Fruit fly (Drosophila melanogaster) whole organism, embryonic: ENCODE results near the gene hog.
A peak's percentile ranks its signal among the peaks of the same experiment; 100 is the strongest.

Source experiments
- Aef1 ChIP-seq: fragments of 200-800 bp; sonication (Bioruptor generic); IDR thresholded peaks from 3 replicates; pipeline ENCODE4 v1.3.6; 2022; ENCODE audit warnings: missing biosample characterization, missing genetic modification characterization
- Antp ChIP-seq: fragments of 200-800 bp; sonication (Bioruptor generic); optimal IDR thresholded peaks from 3 replicates; lab custom pipeline; 2016; ENCODE audit warnings: missing biosample characterization, missing genetic modification characterization
- Awh ChIP-seq: fragments of 200-800 bp; sonication (Bioruptor generic); IDR thresholded peaks from 2 replicates; pipeline ENCODE4, ENCODE4 v1.3.6; 2022; ENCODE audit warnings: missing biosample characterization, missing genetic modification characterization
- CG10209 ChIP-seq: fragments of 200-800 bp; sonication (Bioruptor generic); optimal IDR thresholded peaks from 3 replicates; lab custom pipeline; 2017; ENCODE audit warnings: missing biosample characterization, mild to moderate bottlenecking, missing genetic modification characterization, missing genetic modification reagents
- CG11247 ChIP-seq: fragments of 200-800 bp; sonication (Bioruptor generic); IDR thresholded peaks from 2 replicates; pipeline ENCODE4 v1.3.6; 2022; ENCODE audit warnings: missing biosample characterization, missing genetic modification characterization
- CG12219 ChIP-seq: fragments of 200-800 bp; sonication (Bioruptor generic); optimal IDR thresholded peaks from 3 replicates; lab custom pipeline; 2018; ENCODE audit warnings: missing biosample characterization, mild to moderate bottlenecking, missing genetic modification characterization
- CG12769 ChIP-seq: fragments of 200-800 bp; sonication (Bioruptor generic); optimal IDR thresholded peaks from 2 replicates; lab custom pipeline; 2019; ENCODE audit warnings: missing biosample characterization, mild to moderate bottlenecking, missing genetic modification characterization, moderate library complexity
- CG14050 ChIP-seq: fragments of 200-800 bp; sonication (Bioruptor generic); IDR thresholded peaks from 3 replicates; pipeline ENCODE4 v1.3.6; 2022; ENCODE audit warnings: missing biosample characterization, missing genetic modification characterization
- CG14667 ChIP-seq: fragments of 200-800 bp; sonication (Bioruptor generic); IDR thresholded peaks from 2 replicates; pipeline ENCODE4 v1.3.6; 2022; ENCODE audit warnings: missing biosample characterization, missing genetic modification characterization
- CG2199 ChIP-seq: fragments of 200-800 bp; sonication (Bioruptor generic); IDR thresholded peaks from 3 replicates; pipeline ENCODE4 v1.3.6; 2022; ENCODE audit warnings: missing biosample characterization, missing genetic modification characterization
- CG30431 ChIP-seq: fragments of 200-800 bp; sonication (Bioruptor generic); optimal IDR thresholded peaks from 2 replicates; lab custom pipeline; 2017; ENCODE audit warnings: missing biosample characterization, missing genetic modification characterization
- CG3163 ChIP-seq: fragments of 200-800 bp; sonication (Bioruptor generic); optimal IDR thresholded peaks from 3 replicates; lab custom pipeline; 2016; ENCODE audit warnings: missing biosample characterization, missing genetic modification characterization
- CG32767 ChIP-seq: fragments of 200-800 bp; sonication (Bioruptor generic); IDR thresholded peaks from 2 replicates; pipeline ENCODE4 v1.3.6; 2022; ENCODE audit warnings: missing biosample characterization, missing genetic modification characterization
- CG34224 ChIP-seq: fragments of 200-800 bp; sonication (Bioruptor generic); IDR thresholded peaks from 3 replicates; pipeline ENCODE4 v1.3.6; 2022; ENCODE audit warnings: missing biosample characterization, missing genetic modification characterization; ENCODE audit not compliant: partially characterized antibody
- CG3838 ChIP-seq: fragments of 200-800 bp; sonication (Bioruptor generic); optimal IDR thresholded peaks from 3 replicates; lab custom pipeline; 2016; ENCODE audit warnings: missing biosample characterization, missing genetic modification characterization
- CG6654 ChIP-seq: fragments of 200-800 bp; sonication (Bioruptor generic); optimal IDR thresholded peaks from 2 replicates; lab custom pipeline; 2017; ENCODE audit warnings: missing biosample characterization, mild to moderate bottlenecking, missing genetic modification characterization
- CG6683 ChIP-seq: fragments of 200-800 bp; sonication (Bioruptor generic); optimal IDR thresholded peaks from 2 replicates; lab custom pipeline; 2017; ENCODE audit warnings: missing biosample characterization, mild to moderate bottlenecking, missing genetic modification characterization, missing genetic modification reagents
- CG6791 ChIP-seq: fragments of 200-800 bp; sonication (Bioruptor generic); IDR thresholded peaks from 3 replicates; pipeline ENCODE4 v1.3.6; 2022; ENCODE audit warnings: missing biosample characterization, missing genetic modification characterization; ENCODE audit not compliant: partially characterized antibody
- CG7987 ChIP-seq: fragments of 200-800 bp; sonication (Bioruptor generic); optimal IDR thresholded peaks from 2 replicates; lab custom pipeline; 2018; ENCODE audit warnings: missing biosample characterization, mild to moderate bottlenecking, missing genetic modification characterization, moderate library complexity
- CG9215 ChIP-seq: fragments of 200-800 bp; sonication (Bioruptor generic); IDR thresholded peaks from 2 replicates; pipeline ENCODE4 v1.3.6; 2022; ENCODE audit warnings: missing biosample characterization, missing genetic modification characterization
- CoRest ChIP-seq: fragments of 200-800 bp; sonication (Bioruptor generic); optimal IDR thresholded peaks from 3 replicates; lab custom pipeline; 2018; ENCODE audit warnings: missing biosample characterization, mild to moderate bottlenecking, missing genetic modification characterization, moderate library complexity
- Dbx ChIP-seq: fragments of 200-800 bp; sonication (Bioruptor generic); IDR thresholded peaks from 3 replicates; pipeline ENCODE4 v1.3.6; 2022; ENCODE audit warnings: missing biosample characterization, missing genetic modification characterization
- Deaf1 ChIP-seq: fragments of 200-800 bp; optimal IDR thresholded peaks from 3 replicates; lab custom pipeline; 2019; ENCODE audit warnings: missing biosample characterization, mild to moderate bottlenecking, missing genetic modification characterization, moderate library complexity
- Ets97D ChIP-seq: fragments of 200-800 bp; sonication (Bioruptor generic); optimal IDR thresholded peaks from 3 replicates; lab custom pipeline; 2016; ENCODE audit warnings: missing biosample characterization, missing genetic modification characterization
- H2.0 ChIP-seq: fragments of 200-800 bp; sonication (Bioruptor generic); IDR thresholded peaks from 2 replicates; pipeline ENCODE4 v1.3.6; 2022; ENCODE audit warnings: missing biosample characterization, missing genetic modification characterization
- Hr78 ChIP-seq, 2 experiments: fragments of 200-800 bp in 1 of 2; fragments of >200 bp in 1 of 2; sonication (Bioruptor generic) in 1 of 2; optimal IDR thresholded peaks; 2 replicates each; lab custom pipeline; 2017 to 2019; ENCODE audit warnings: missing biosample characterization in 2 of 2, missing genetic modification characterization in 2 of 2, mild to moderate bottlenecking in 1 of 2, moderate library complexity in 1 of 2
- Meics ChIP-seq: fragments of 200-800 bp; sonication (Bioruptor generic); optimal IDR thresholded peaks from 2 replicates; lab custom pipeline; 2017; ENCODE audit warnings: missing biosample characterization, mild to moderate bottlenecking, missing genetic modification characterization
- Scr ChIP-seq: fragments of 200-800 bp; sonication (Bioruptor generic); IDR thresholded peaks from 2 replicates; pipeline ENCODE4 v1.3.6; 2022; ENCODE audit warnings: missing biosample characterization, missing genetic modification characterization; ENCODE audit not compliant: partially characterized antibody
- Sry-β ChIP-seq: fragments of 200-800 bp; sonication (Bioruptor generic); optimal IDR thresholded peaks from 2 replicates; lab custom pipeline; 2018; ENCODE audit warnings: missing biosample characterization, mild to moderate bottlenecking, missing genetic modification characterization, moderate library complexity
- Ssrp ChIP-seq: fragments of 200-800 bp; sonication (Bioruptor generic); optimal IDR thresholded peaks from 2 replicates; lab custom pipeline; 2018; ENCODE audit warnings: missing biosample characterization, mild to moderate bottlenecking, missing genetic modification characterization, moderate library complexity
- YL-1 ChIP-seq: fragments of 200-800 bp; sonication (Bioruptor generic); optimal IDR thresholded peaks from 3 replicates; lab custom pipeline; 2017; ENCODE audit warnings: missing biosample characterization, mild to moderate bottlenecking, missing genetic modification characterization
- az2 ChIP-seq: fragments of 200-800 bp; sonication (Bioruptor generic); optimal IDR thresholded peaks from 3 replicates; lab custom pipeline; 2016; ENCODE audit warnings: missing biosample characterization, missing genetic modification characterization
- bbx ChIP-seq: fragments of 200-800 bp; sonication (Bioruptor generic); IDR thresholded peaks from 2 replicates; pipeline ENCODE4 v1.3.6; 2022; ENCODE audit warnings: missing biosample characterization, missing genetic modification characterization; ENCODE audit not compliant: partially characterized antibody
- caup ChIP-seq: fragments of 200-800 bp; sonication (Bioruptor generic); optimal IDR thresholded peaks from 3 replicates; lab custom pipeline; 2017; ENCODE audit warnings: missing biosample characterization, mild to moderate bottlenecking, missing genetic modification characterization, moderate library complexity; ENCODE audit not compliant: severe bottlenecking
- chn ChIP-seq: fragments of 200-800 bp; sonication (Bioruptor generic); optimal IDR thresholded peaks from 2 replicates; lab custom pipeline; 2016; ENCODE audit warnings: missing biosample characterization, missing genetic modification characterization
- crol ChIP-seq: fragments of 200-800 bp; sonication (Bioruptor generic); IDR thresholded peaks from 2 replicates; pipeline ENCODE4 v1.3.6; 2022; ENCODE audit warnings: missing biosample characterization, missing genetic modification characterization
- fd64A ChIP-seq: fragments of 200-800 bp; sonication (Bioruptor generic); optimal IDR thresholded peaks from 3 replicates; lab custom pipeline; 2018; ENCODE audit warnings: missing biosample characterization, mild to moderate bottlenecking, missing genetic modification characterization
- fd96Cb ChIP-seq: fragments of 200-800 bp; sonication (Bioruptor generic); optimal IDR thresholded peaks from 2 replicates; lab custom pipeline; 2018; ENCODE audit warnings: missing biosample characterization, mild to moderate bottlenecking, missing genetic modification characterization, moderate library complexity
- gcm ChIP-seq: fragments of 200-800 bp; sonication (Bioruptor generic); optimal IDR thresholded peaks from 2 replicates; lab custom pipeline; 2019; ENCODE audit warnings: missing biosample characterization, mild to moderate bottlenecking, missing genetic modification characterization, moderate library complexity
- ham ChIP-seq: fragments of 200-800 bp; sonication (Bioruptor generic); IDR thresholded peaks from 2 replicates; pipeline ENCODE4 v1.3.6; 2022; ENCODE audit warnings: missing biosample characterization, missing genetic modification characterization
- hth ChIP-seq: fragments of >200 bp; optimal IDR thresholded peaks from 2 replicates; lab custom pipeline; 2017; ENCODE audit warnings: inconsistent platforms
- kah ChIP-seq: fragments of 200-800 bp; sonication (Bioruptor generic); optimal IDR thresholded peaks from 2 replicates; lab custom pipeline; 2018; ENCODE audit warnings: missing biosample characterization, mild to moderate bottlenecking, missing genetic modification characterization
- maf-S ChIP-seq: fragments of 200-800 bp; sonication (Bioruptor generic); optimal IDR thresholded peaks from 2 replicates; lab custom pipeline; 2016; ENCODE audit warnings: missing biosample characterization, missing genetic modification characterization
- mld ChIP-seq: fragments of 200-800 bp; sonication (Bioruptor generic); IDR thresholded peaks from 3 replicates; pipeline ENCODE4 v1.3.6; 2022; ENCODE audit warnings: missing biosample characterization, missing genetic modification characterization; ENCODE audit not compliant: partially characterized antibody
- odd ChIP-seq: fragments of 200-800 bp; sonication (Bioruptor generic); optimal IDR thresholded peaks from 2 replicates; lab custom pipeline; 2017; ENCODE audit warnings: missing biosample characterization, mild to moderate bottlenecking, missing genetic modification characterization
- peb ChIP-seq: fragments of 200-800 bp; sonication (Bioruptor generic); IDR thresholded peaks from 2 replicates; pipeline ENCODE4 v1.3.6; 2022; ENCODE audit warnings: missing biosample characterization, missing genetic modification characterization
- shn ChIP-seq: fragments of 200-800 bp; sonication (Bioruptor generic); optimal IDR thresholded peaks from 3 replicates; lab custom pipeline; 2016; ENCODE audit warnings: missing biosample characterization, missing genetic modification characterization
- tll ChIP-seq, 2 experiments: fragments of 200-800 bp in 1 of 2; fragments of >200 bp in 1 of 2; sonication (Bioruptor generic) in 1 of 2; optimal IDR thresholded peaks; 2 replicates each; lab custom pipeline; 2017 to 2019; ENCODE audit warnings: missing biosample characterization in 2 of 2, missing genetic modification characterization in 2 of 2, mild to moderate bottlenecking in 1 of 2, moderate library complexity in 1 of 2
- vnd ChIP-seq: fragments of 200-800 bp; sonication (Bioruptor generic); IDR thresholded peaks from 3 replicates; pipeline ENCODE4 v1.3.6; 2022; ENCODE audit warnings: missing biosample characterization, missing genetic modification characterization; ENCODE audit not compliant: partially characterized antibody
- wor ChIP-seq: fragments of 200-800 bp; sonication (Bioruptor generic); IDR thresholded peaks from 2 replicates; pipeline ENCODE4 v1.3.6; 2022; ENCODE audit warnings: missing biosample characterization, missing genetic modification characterization
- yki ChIP-seq: fragments of >200 bp; optimal IDR thresholded peaks from 3 replicates; lab custom pipeline; 2018

hog gene

dm6 chrX:14679189-14679588, 39.6 kb downstream of the hog start, which contains the start of gene CG5321 (continued):
- TF ChIP-seq CG14050: no peak
- TF ChIP-seq Ssrp: peak; percentile 31
- TF ChIP-seq CG6791 (GFP tag; lab: Robert Waterston, UW): no peak
- TF ChIP-seq CG9215: peak; percentile 35
- TF ChIP-seq fd96Cb (tag; lab: Kevin White, UChicago): peak; percentile 34
- no peak for TF ChIP-seq fd64A (GFP tag; lab: Kevin White, UChicago)
- no peak for TF ChIP-seq CG12219 (GFP tag; lab: Kevin White, UChicago)
- TF ChIP-seq crol (GFP tag; lab: Robert Waterston, UW): no peak
- TF ChIP-seq CG3163 (GFP tag; lab: Kevin White, UChicago): no peak
- TF ChIP-seq shn (GFP tag; lab: Kevin White, UChicago): no peak
- no peak for TF ChIP-seq Scr (GFP tag; lab: Robert Waterston, UW)
- no peak for TF ChIP-seq Antp (GFP tag; lab: Kevin White, UChicago)
- TF ChIP-seq CG32767 (GFP tag; lab: Robert Waterston, UW): no peak
- TF ChIP-seq gcm: peak; percentile 32
- no peak for TF ChIP-seq bbx (GFP tag; lab: Robert Waterston, UW)
- TF ChIP-seq hth (lab: Kevin White, UChicago): no peak
- no peak for TF ChIP-seq CG34224 (GFP tag; lab: Robert Waterston, UW)
- TF ChIP-seq Awh (GFP tag; lab: Robert Waterston, UW): 0 out of 2 replicates have a peak, but pooled peaks have one; percentile 47
- TF ChIP-seq CG10209 (GFP tag; lab: Kevin White, UChicago): no peak
- no peak for TF ChIP-seq chn
- no peak for TF ChIP-seq Ets97D
- TF ChIP-seq CoRest (tag; lab: Kevin White, UChicago): peak; percentile 56
- peak; percentile 7 for TF ChIP-seq Meics
- TF ChIP-seq Aef1: no peak
- no peak for TF ChIP-seq CG14667 (GFP tag; lab: Robert Waterston, UW)
- TF ChIP-seq Sry-β (GFP tag; lab: Kevin White, UChicago): no peak
- no peak for TF ChIP-seq CG3838 (GFP tag; lab: Kevin White, UChicago)
- TF ChIP-seq tll (GFP tag; optimal IDR thresholded peaks at IDR 0.05; lab: Kevin White, UChicago): no peak
- TF ChIP-seq YL-1 (GFP tag; lab: Kevin White, UChicago): no peak
- TF ChIP-seq kah (GFP tag; lab: Kevin White, UChicago): no peak
- peak; percentile 0 for TF ChIP-seq CG12769 (tag; lab: Kevin White, UChicago)
- TF ChIP-seq maf-S (GFP tag; lab: Kevin White, UChicago): no peak
- TF ChIP-seq caup (GFP tag; lab: Kevin White, UChicago): peak; percentile 8
- TF ChIP-seq ham (GFP tag; lab: Robert Waterston, UW): no peak
- peak in 1 of 2 experiments; percentile 24 for TF ChIP-seq Hr78 (GFP tag; optimal IDR thresholded peaks at IDR 0.05; lab: Kevin White, UChicago)
- TF ChIP-seq CG6683: no peak
- no peak for TF ChIP-seq vnd
- no peak for TF ChIP-seq CG6654 (GFP tag; lab: Kevin White, UChicago)
- peak; percentile 28 for TF ChIP-seq Deaf1 (tag; lab: Kevin White, UChicago)
- TF ChIP-seq CG7987 (GFP tag; lab: Kevin White, UChicago): no peak
- TF ChIP-seq az2 (GFP tag; lab: Kevin White, UChicago): peak; percentile 43
- no peak for TF ChIP-seq mld (GFP tag; lab: Robert Waterston, UW)
- no peak for TF ChIP-seq peb (GFP tag; lab: Robert Waterston, UW)
- TF ChIP-seq yki (lab: Kevin White, UChicago): no peak
- no peak for TF ChIP-seq odd (GFP tag; lab: Kevin White, UChicago)
- no peak for TF ChIP-seq CG11247 (GFP tag; lab: Robert Waterston, UW)
- 0 out of 2 replicates have a peak, but pooled peaks have one; percentile 19 for TF ChIP-seq H2.0 (GFP tag; lab: Robert Waterston, UW)
- TF ChIP-seq wor (GFP tag; lab: Robert Waterston, UW): no peak
- no peak for TF ChIP-seq CG30431 (GFP tag; lab: Kevin White, UChicago)
- TF ChIP-seq Dbx (GFP tag; lab: Robert Waterston, UW): no peak
- no peak for TF ChIP-seq CG2199 (GFP tag; lab: Robert Waterston, UW)
